Fruit fly (Drosophila melanogaster): ENCODE results near the gene zfh2.

Gene zfh2

dm6 chr4:498324-498850 is 3.2 kb upstream of the zfh2 start:
- TF ChIP-seq fd59A (GFP tag; optimal IDR thresholded peaks at IDR 0.05) (no peak), Eip78C (GFP tag) (peak; percentile 52), cyc (GFP tag; optimal IDR thresholded peaks at IDR 0.05) (no peak)

- TF ChIP-seq CG15336 (GFP tag; IDR thresholded peaks at IDR 0.05) = no peak
- TF ChIP-seq CG11902 (GFP tag; optimal IDR thresholded peaks at IDR 0.05) = no peak
- no peak for TF ChIP-seq Lpt (GFP tag; optimal IDR thresholded peaks at IDR 0.05)
- no peak for TF ChIP-seq CG4318 (GFP tag; optimal IDR thresholded peaks at IDR 0.05)
- no peak for TF ChIP-seq ss (GFP tag; optimal IDR thresholded peaks at IDR 0.05)
- no peak for TF ChIP-seq fkh (GFP tag; optimal IDR thresholded peaks at IDR 0.05)
- TF ChIP-seq CG10669 (GFP tag; optimal IDR thresholded peaks at IDR 0.05) = no peak
- no peak for TF ChIP-seq Sox15 (GFP tag; optimal IDR thresholded peaks at IDR 0.05)
- TF ChIP-seq esn (GFP tag; optimal IDR thresholded peaks at IDR 0.05) = no peak
Observed at dm6 chr4:499080-499479, 2.5 kb upstream of the zfh2 start.

dm6 chr4:502510-503087 is 989 bp downstream of the zfh2 start:
- TF ChIP-seq Eip78C (GFP tag) (peak; percentile 13), CG1621 (tag; optimal IDR thresholded peaks at IDR 0.05) (peak; percentile 29), CG6808 (GFP tag; optimal IDR thresholded peaks at IDR 0.05) (peak; percentile 26), ss (GFP tag; optimal IDR thresholded peaks at IDR 0.05) (peak; percentile 41 to 42), vri (GFP tag; optimal IDR thresholded peaks at IDR 0.05) (no peak)

dm6 chr4:505112-505619 is 3.6 kb downstream of the zfh2 start:
- no peak for TF ChIP-seq Sox102F (GFP tag; optimal IDR thresholded peaks at IDR 0.05)
- TF ChIP-seq CG6163 (GFP tag; IDR thresholded peaks at IDR 0.05) = peak; percentile 46; the same call in 2 of the 3 replicates
- peak; percentile 31 for TF ChIP-seq CG6808 (GFP tag; optimal IDR thresholded peaks at IDR 0.05)
- TF ChIP-seq Eip78C (GFP tag) = peak; percentile 5
- TF ChIP-seq fkh (GFP tag; optimal IDR thresholded peaks at IDR 0.05) = peak; percentile 49
- no peak for TF ChIP-seq CG32006 (GFP tag; optimal IDR thresholded peaks at IDR 0.05)
- peak; percentile 73 for TF ChIP-seq CG3919 (GFP tag; optimal IDR thresholded peaks at IDR 0.05)
- TF ChIP-seq CG7368 (GFP tag; optimal IDR thresholded peaks at IDR 0.05) = peak; percentile 47

DNA sequence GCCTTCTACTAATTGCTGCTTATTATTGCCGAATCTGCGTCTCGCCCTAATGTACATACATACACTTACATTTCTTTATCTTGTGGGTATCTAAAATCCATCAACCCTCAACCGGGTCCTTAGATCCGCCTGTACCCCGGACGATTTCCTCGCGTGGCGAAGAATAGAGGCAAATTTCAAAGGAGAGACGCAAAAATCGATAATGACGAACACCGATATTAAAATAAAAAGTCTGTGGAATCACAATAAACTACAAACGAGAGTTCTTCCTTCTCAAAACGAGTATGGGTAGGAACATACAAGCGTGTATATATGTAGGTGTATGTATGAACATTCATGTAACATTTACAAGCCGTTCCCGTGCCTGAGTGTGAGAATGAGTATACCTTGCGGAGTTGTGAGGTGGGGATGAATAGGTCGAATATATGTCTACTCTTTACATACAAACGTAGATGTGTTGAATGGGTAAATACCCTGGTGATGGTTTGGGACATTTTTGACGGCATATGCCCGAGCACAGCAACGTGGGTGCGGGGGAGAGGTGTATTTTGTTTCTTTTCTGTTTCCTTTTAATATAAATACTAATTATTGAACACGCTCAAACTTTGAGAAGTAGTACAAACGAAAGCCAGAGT is 4.5 kb downstream of the zfh2 start:
- TF ChIP-seq CG8632 (GFP tag; optimal IDR thresholded peaks at IDR 0.05) (no peak), Eip78C (GFP tag) (peak; percentile 60), fkh (GFP tag; optimal IDR thresholded peaks at IDR 0.05) (peak; percentile 13)

dm6 chr4:507252-508202 is 5.9 kb downstream of the zfh2 start:
- TF ChIP-seq CG6854 (GFP tag; optimal IDR thresholded peaks at IDR 0.05) (peak; percentile 16), Eip78C (GFP tag) (peak; percentile 77), ss (GFP tag; optimal IDR thresholded peaks at IDR 0.05) (peak in 1 of 2 experiments; percentile 13), dsx (GFP tag; optimal IDR thresholded peaks at IDR 0.05; ENCODE audit: poor library complexity, severe bottlenecking) (peak; percentile 30), CG3032 (tag; optimal IDR thresholded peaks at IDR 0.05) (no peak), fkh (GFP tag; optimal IDR thresholded peaks at IDR 0.05) (peak; percentile 44), vri (GFP tag; optimal IDR thresholded peaks at IDR 0.05) (no peak), salr (GFP tag; optimal IDR thresholded peaks at IDR 0.05) (no peak), CG6808 (GFP tag; optimal IDR thresholded peaks at IDR 0.05) (peak; percentile 6)

All from whole organism, prepupa.